Fruit fly (Drosophila melanogaster): Measurements from ENCODE around the gene Cubn2.

Gene Cubn2

DNA sequence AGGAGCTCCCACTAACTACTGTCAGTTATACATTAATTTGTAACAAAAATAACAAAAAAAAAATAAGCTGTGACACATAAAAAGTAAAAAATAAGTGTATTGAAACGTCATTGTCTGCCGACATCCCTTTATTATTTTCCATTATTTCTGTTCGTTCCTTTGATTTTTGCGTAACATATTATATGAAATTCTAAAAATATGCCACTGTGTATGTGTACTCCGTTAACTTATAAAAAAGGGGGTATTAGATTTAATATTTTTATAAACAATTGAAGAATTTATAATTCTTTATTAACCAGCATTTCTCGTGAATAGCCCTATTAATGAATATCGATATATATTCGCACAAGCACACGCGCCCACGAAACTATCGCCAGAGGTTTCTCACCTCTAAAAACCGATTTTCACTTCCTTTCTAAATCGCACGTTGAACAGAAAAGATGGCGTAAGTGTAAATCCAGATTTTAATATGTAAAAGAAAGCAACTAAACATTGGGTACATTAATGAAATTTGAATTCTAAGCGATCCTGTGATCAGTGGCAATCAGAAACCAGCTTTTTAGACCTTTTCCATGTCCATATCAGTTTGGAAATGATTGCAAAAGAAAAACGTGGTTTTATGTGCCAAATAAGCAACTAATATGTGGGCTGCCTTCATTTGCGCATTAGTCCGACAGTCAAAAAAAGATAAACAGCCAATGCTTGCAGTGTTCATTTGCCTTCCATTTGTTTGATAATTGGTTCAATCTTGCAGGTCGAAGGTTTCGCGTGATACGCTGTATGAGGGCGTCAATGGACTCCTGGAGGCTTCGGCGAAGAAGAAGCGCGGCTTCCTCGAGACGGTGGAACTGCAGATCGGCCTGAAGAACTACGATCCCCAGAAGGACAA is 8.1 kb upstream of the Cubn2 start, which contains the start of gene RpL10Ab (continued):
- TF ChIP-seq CG17829 (tag; optimal IDR thresholded peaks at IDR 0.05): peak; percentile 63
- TF ChIP-seq ash1 (GFP tag; optimal IDR thresholded peaks at IDR 0.05): peak; percentile 15
- TF ChIP-seq seq (GFP tag; IDR thresholded peaks at IDR 0.05): no peak
- peak; percentile 56 for TF ChIP-seq CG10366 (GFP tag; IDR thresholded peaks at IDR 0.05)
- peak; percentile 92 for TF ChIP-seq CG6791 (GFP tag; IDR thresholded peaks at IDR 0.05; ENCODE audit: partially characterized antibody)
- TF ChIP-seq Ada2b (GFP tag; IDR thresholded peaks at IDR 0.05): peak; percentile 38; the same call in 1 of the 2 replicates
- TF ChIP-seq kay (GFP tag; optimal IDR thresholded peaks at IDR 0.05): no peak
- peak; percentile 16 for TF ChIP-seq CG8089 (GFP tag; optimal IDR thresholded peaks at IDR 0.05)
- peak; percentile 21; the same call in 1 of the 2 replicates for TF ChIP-seq toy (GFP tag; IDR thresholded peaks at IDR 0.05)
- TF ChIP-seq CG1233 (GFP tag; optimal IDR thresholded peaks at IDR 0.05): peak; percentile 51
- peak; percentile 85 for TF ChIP-seq CG17361 (GFP tag; IDR thresholded peaks at IDR 0.05)
- peak; percentile 53 for TF ChIP-seq unpg (GFP tag; optimal IDR thresholded peaks at IDR 0.05)
- no peak for TF ChIP-seq Trl (optimal IDR thresholded peaks at IDR 0.05)
- TF ChIP-seq Trl (GFP tag; optimal IDR thresholded peaks at IDR 0.05): peak; percentile 54
- TF ChIP-seq pb (GFP tag; optimal IDR thresholded peaks at IDR 0.05): peak; percentile 53
- peak; percentile 71 for TF ChIP-seq tgo (GFP tag; IDR thresholded peaks at IDR 0.05)
- peak; percentile 51; the same call in 1 of the 3 replicates for TF ChIP-seq CG6175 (GFP tag; IDR thresholded peaks at IDR 0.05)
- peak; percentile 7 for TF ChIP-seq CG33557 (GFP tag; optimal IDR thresholded peaks at IDR 0.05)
- no peak for TF ChIP-seq HmgD (GFP tag; optimal IDR thresholded peaks at IDR 0.05)
- TF ChIP-seq CG12744 (GFP tag; optimal IDR thresholded peaks at IDR 0.05): no peak
- peak; percentile 5 for TF ChIP-seq CG4282 (GFP tag; optimal IDR thresholded peaks at IDR 0.05)
- peak; percentile 75 for TF ChIP-seq CG7271 (tag; optimal IDR thresholded peaks at IDR 0.05)
- TF ChIP-seq CG9817 (tag; optimal IDR thresholded peaks at IDR 0.05): peak; percentile 76
- no peak for TF ChIP-seq Dip2 (GFP tag; IDR thresholded peaks at IDR 0.05)
- TF ChIP-seq CG33213 (GFP tag; optimal IDR thresholded peaks at IDR 0.05): peak; percentile 33
- peak; percentile 53 for TF ChIP-seq CG34224 (GFP tag; IDR thresholded peaks at IDR 0.05; ENCODE audit: partially characterized antibody)
- peak; percentile 24 for TF ChIP-seq Sry-β (GFP tag; optimal IDR thresholded peaks at IDR 0.05)
- peak; percentile 45 for TF ChIP-seq lbe (GFP tag; optimal IDR thresholded peaks at IDR 0.05)
- peak; percentile 8 for TF ChIP-seq Oaz (GFP tag; IDR thresholded peaks at IDR 0.05)
- peak; percentile 44 for TF ChIP-seq CG11723 (GFP tag; optimal IDR thresholded peaks at IDR 0.05)
- peak; percentile 29 for TF ChIP-seq Oli (tag; optimal IDR thresholded peaks at IDR 0.05)
- no peak; the same call in none of the 2 replicates for TF ChIP-seq CG14014 (GFP tag; IDR thresholded peaks at IDR 0.05)
- no peak for TF ChIP-seq cad (GFP tag; optimal IDR thresholded peaks at IDR 0.05)
- TF ChIP-seq dm (GFP tag; optimal IDR thresholded peaks at IDR 0.05): peak; percentile 90
- TF ChIP-seq zen (tag; optimal IDR thresholded peaks at IDR 0.05): peak; percentile 70
- no peak for TF ChIP-seq usp (GFP tag; optimal IDR thresholded peaks at IDR 0.05)
- TF ChIP-seq bowl (GFP tag; IDR thresholded peaks at IDR 0.05): no peak
- TF ChIP-seq kah (GFP tag; optimal IDR thresholded peaks at IDR 0.05): peak; percentile 13
- peak; percentile 46 for TF ChIP-seq Hsf (GFP tag; optimal IDR thresholded peaks at IDR 0.05)
- TF ChIP-seq Dbx (GFP tag; IDR thresholded peaks at IDR 0.05): peak; percentile 76
- peak; percentile 72 for TF ChIP-seq sisA (GFP tag; IDR thresholded peaks at IDR 0.05)
- TF ChIP-seq Ptx1 (GFP tag; IDR thresholded peaks at IDR 0.05): peak; percentile 74
- TF ChIP-seq Side (GFP tag; optimal IDR thresholded peaks at IDR 0.05): peak; percentile 23
- TF ChIP-seq vvl (GFP tag; IDR thresholded peaks at IDR 0.05): peak; percentile 76
- TF ChIP-seq Blimp-1 (GFP tag; optimal IDR thresholded peaks at IDR 0.05): peak; percentile 65
- peak; percentile 21; the same call in 1 of the 2 replicates for TF ChIP-seq Drgx (GFP tag; IDR thresholded peaks at IDR 0.05)
- no peak for TF ChIP-seq Hr78 (GFP tag; optimal IDR thresholded peaks at IDR 0.05)
- no peak for TF ChIP-seq run (tag; optimal IDR thresholded peaks at IDR 0.05)
- TF ChIP-seq CG9215 (GFP tag; IDR thresholded peaks at IDR 0.05): peak; percentile 67; the same call in 1 of the 2 replicates
- TF ChIP-seq Doc2 (GFP tag; IDR thresholded peaks at IDR 0.05): no peak
